Fruit fly (Drosophila melanogaster) whole organism, embryonic: Measurements from ENCODE around the gene CG5500.

Experiments used
- Atf-2 ChIP-seq: fragments of 200-800 bp; sonication (Bioruptor generic); optimal IDR thresholded peaks from 2 replicates; lab custom pipeline; 2016; ENCODE audit warnings: missing biosample characterization, missing genetic modification characterization
- B-H2 ChIP-seq: fragments of 200-800 bp; sonication (Bioruptor generic); optimal IDR thresholded peaks from 2 replicates; lab custom pipeline; 2018; ENCODE audit warnings: missing biosample characterization, mild to moderate bottlenecking, missing genetic modification characterization
- CG10366 ChIP-seq: fragments of 200-800 bp; sonication (Bioruptor generic); IDR thresholded peaks from 2 replicates; pipeline ENCODE4 v1.3.6; 2022; ENCODE audit warnings: missing biosample characterization, missing genetic modification characterization
- CG10431 ChIP-seq: fragments of 200-800 bp; sonication (Bioruptor generic); optimal IDR thresholded peaks from 3 replicates; lab custom pipeline; 2018; ENCODE audit warnings: missing biosample characterization, mild to moderate bottlenecking, missing genetic modification characterization
- CG11398 ChIP-seq: fragments of 200-800 bp; sonication (Bioruptor generic); optimal IDR thresholded peaks from 2 replicates; lab custom pipeline; 2016; ENCODE audit warnings: missing biosample characterization, missing genetic modification characterization
- CG11723 ChIP-seq: fragments of 200-800 bp; sonication (Bioruptor generic); optimal IDR thresholded peaks from 2 replicates; lab custom pipeline; 2017; ENCODE audit warnings: missing biosample characterization, mild to moderate bottlenecking, missing genetic modification characterization
- CG12104 ChIP-seq: fragments of 200-800 bp; sonication (Bioruptor generic); optimal IDR thresholded peaks from 3 replicates; lab custom pipeline; 2016; ENCODE audit warnings: missing biosample characterization, missing genetic modification characterization
- CG13296 ChIP-seq: fragments of 200-800 bp; sonication (Bioruptor generic); optimal IDR thresholded peaks from 3 replicates; lab custom pipeline; 2018; ENCODE audit warnings: missing biosample characterization, mild to moderate bottlenecking, missing genetic modification characterization
- CG13424 ChIP-seq: fragments of 200-800 bp; sonication (Bioruptor generic); optimal IDR thresholded peaks from 2 replicates; lab custom pipeline; 2019; ENCODE audit warnings: missing biosample characterization, mild to moderate bottlenecking, missing genetic modification characterization, moderate library complexity
- CG14965 ChIP-seq: fragments of 200-800 bp; sonication (Bioruptor generic); optimal IDR thresholded peaks from 2 replicates; lab custom pipeline; 2016; ENCODE audit warnings: missing biosample characterization, missing genetic modification characterization, borderline replicate concordance
- CG15696 ChIP-seq: fragments of 200-800 bp; sonication (Bioruptor generic); optimal IDR thresholded peaks from 2 replicates; lab custom pipeline; 2019; ENCODE audit warnings: missing biosample characterization, mild to moderate bottlenecking, missing genetic modification characterization, moderate library complexity
- CG16815 ChIP-seq: fragments of 200-800 bp; sonication (Bioruptor generic); optimal IDR thresholded peaks from 3 replicates; lab custom pipeline; 2017; ENCODE audit warnings: missing biosample characterization, mild to moderate bottlenecking, missing genetic modification characterization
- CG17568 ChIP-seq: fragments of 200-800 bp; sonication (Bioruptor generic); optimal IDR thresholded peaks from 2 replicates; lab custom pipeline; 2018; ENCODE audit warnings: missing biosample characterization, mild to moderate bottlenecking, missing genetic modification characterization, moderate library complexity
- CG18011 ChIP-seq: fragments of 200-800 bp; sonication (Bioruptor generic); optimal IDR thresholded peaks from 2 replicates; lab custom pipeline; 2017; ENCODE audit warnings: missing biosample characterization, missing genetic modification characterization, mild to moderate bottlenecking, moderate library complexity, missing genotype
- CG1832 ChIP-seq: fragments of 200-800 bp; sonication (Bioruptor generic); optimal IDR thresholded peaks from 2 replicates; lab custom pipeline; 2017; ENCODE audit warnings: missing biosample characterization, mild to moderate bottlenecking, missing genetic modification characterization, inconsistent platforms
- CG18764 ChIP-seq: fragments of 200-800 bp; sonication (Bioruptor generic); optimal IDR thresholded peaks from 3 replicates; lab custom pipeline; 2016; ENCODE audit warnings: missing biosample characterization, missing genetic modification characterization
- CG3726 ChIP-seq: fragments of 200-800 bp; sonication (Bioruptor generic); IDR thresholded peaks from 3 replicates; pipeline ENCODE4, ENCODE4 v1.3.6; 2022; ENCODE audit warnings: missing biosample characterization, missing genetic modification characterization
- CG4360 ChIP-seq: fragments of 200-800 bp; sonication (Bioruptor generic); IDR thresholded peaks from 2 replicates; pipeline ENCODE4 v1.3.6; 2022; ENCODE audit warnings: missing biosample characterization, missing genetic modification characterization
- CG43689 ChIP-seq: fragments of 200-800 bp; sonication (Bioruptor generic); IDR thresholded peaks from 2 replicates; pipeline ENCODE4 v1.3.6; 2022; ENCODE audit warnings: missing biosample characterization, missing genetic modification characterization
- CG7357 ChIP-seq: fragments of 200-800 bp; sonication (Bioruptor generic); IDR thresholded peaks from 3 replicates; pipeline ENCODE4 v1.3.6; 2022; ENCODE audit warnings: missing biosample characterization, missing genetic modification characterization
- CG8281 ChIP-seq: fragments of 200-800 bp; sonication (Bioruptor generic); optimal IDR thresholded peaks from 2 replicates; lab custom pipeline; 2018; ENCODE audit warnings: missing biosample characterization, mild to moderate bottlenecking, missing genetic modification characterization, moderate library complexity
- CG8944 ChIP-seq: fragments of 200-800 bp; sonication (Bioruptor generic); optimal IDR thresholded peaks from 3 replicates; lab custom pipeline; 2016; ENCODE audit warnings: missing biosample characterization, missing genetic modification characterization
- D ChIP-seq, 2 experiments: fragments of 200-800 bp in 1 of 2; fragments of >200 bp in 1 of 2; sonication (Bioruptor generic) in 1 of 2; optimal IDR thresholded peaks; 2 replicates in 1 of 2; 3 replicates in 1 of 2; lab custom pipeline; 2017; ENCODE audit warnings: mild to moderate bottlenecking in 1 of 2, missing biosample characterization in 1 of 2, missing genetic modification characterization in 1 of 2, missing genetic modification reagents in 1 of 2
- Dad ChIP-seq: fragments of 200-800 bp; sonication (Bioruptor generic); optimal IDR thresholded peaks from 3 replicates; lab custom pipeline; 2016; ENCODE audit warnings: missing biosample characterization, missing genetic modification characterization
- Doc2 ChIP-seq: fragments of 200-800 bp; sonication (Bioruptor generic); IDR thresholded peaks from 2 replicates; pipeline ENCODE4 v1.3.6; 2022; ENCODE audit warnings: missing biosample characterization, missing genetic modification characterization
- Dp ChIP-seq: fragments of 200-800 bp; sonication (Bioruptor generic); optimal IDR thresholded peaks from 2 replicates; lab custom pipeline; 2018; ENCODE audit warnings: missing biosample characterization, mild to moderate bottlenecking, missing genetic modification characterization, moderate library complexity
- Fer2 ChIP-seq: fragments of 200-800 bp; sonication (Bioruptor generic); optimal IDR thresholded peaks from 2 replicates; lab custom pipeline; 2018; ENCODE audit warnings: missing biosample characterization, mild to moderate bottlenecking, missing genetic modification characterization, moderate library complexity
- Hand ChIP-seq: fragments of 200-800 bp; sonication (Bioruptor generic); optimal IDR thresholded peaks from 2 replicates; lab custom pipeline; 2017; ENCODE audit warnings: mild to moderate bottlenecking, missing biosample characterization, missing genetic modification reagents, missing genetic modification characterization
- Lim3 ChIP-seq: fragments of 200-800 bp; sonication (Bioruptor generic); IDR thresholded peaks from 2 replicates; pipeline ENCODE4 v1.3.6; 2022; ENCODE audit warnings: missing biosample characterization, missing genetic modification characterization
- MBD-R2 ChIP-seq: fragments of 200-800 bp; sonication (Bioruptor generic); IDR thresholded peaks from 2 replicates; pipeline ENCODE4 v1.3.6; 2022; ENCODE audit warnings: missing biosample characterization, missing genetic modification characterization
- Sin3A ChIP-seq: fragments of >200 bp; optimal IDR thresholded peaks from 2 replicates; lab custom pipeline; 2018
- Stat92E ChIP-seq, 3 experiments: fragments of >200 bp in 2 of 3; fragments of 200-800 bp in 1 of 3; sonication (Bioruptor generic) in 1 of 3; optimal IDR thresholded peaks; 2 replicates each; lab custom pipeline; 2017 to 2019; ENCODE audit warnings: missing biosample characterization in 3 of 3, missing genetic modification characterization in 3 of 3, mild to moderate bottlenecking in 1 of 3, moderate library complexity in 1 of 3
- bcd ChIP-seq: fragments of 200-800 bp; sonication (Bioruptor generic); optimal IDR thresholded peaks from 2 replicates; lab custom pipeline; 2017; ENCODE audit warnings: missing biosample characterization, mild to moderate bottlenecking, missing genetic modification characterization
- btn ChIP-seq: fragments of 200-800 bp; sonication (Bioruptor generic); optimal IDR thresholded peaks from 2 replicates; lab custom pipeline; 2016; ENCODE audit warnings: missing biosample characterization, missing genetic modification characterization
- chif ChIP-seq, 2 experiments: fragments of 200-800 bp; sonication (Bioruptor generic); optimal IDR thresholded peaks; 3 replicates each; lab custom pipeline; 2016; ENCODE audit warnings: missing biosample characterization in 2 of 2, missing genetic modification characterization in 2 of 2
- chm ChIP-seq: fragments of 200-800 bp; sonication (Bioruptor generic); IDR thresholded peaks from 2 replicates; pipeline ENCODE4 v1.3.6; 2022; ENCODE audit warnings: missing biosample characterization, missing genetic modification characterization
- fd3F ChIP-seq: fragments of 200-800 bp; sonication (Bioruptor generic); optimal IDR thresholded peaks from 2 replicates; lab custom pipeline; 2018; ENCODE audit warnings: missing biosample characterization, mild to moderate bottlenecking, missing genetic modification characterization, moderate library complexity
- gsb ChIP-seq: fragments of 200-800 bp; sonication (Bioruptor generic); IDR thresholded peaks from 2 replicates; pipeline ENCODE4 v1.3.6; 2022; ENCODE audit warnings: missing biosample characterization, missing genetic modification characterization
- lab ChIP-seq: fragments of 200-800 bp; sonication (Bioruptor generic); optimal IDR thresholded peaks from 3 replicates; lab custom pipeline; 2017; ENCODE audit warnings: missing biosample characterization, missing genetic modification characterization, mild to moderate bottlenecking, moderate library complexity, missing genetic modification reagents
- mam ChIP-seq: fragments of 200-800 bp; sonication (Bioruptor generic); optimal IDR thresholded peaks from 3 replicates; lab custom pipeline; 2016; ENCODE audit warnings: missing biosample characterization, missing genetic modification characterization
- pb ChIP-seq: fragments of 200-800 bp; sonication (Bioruptor generic); optimal IDR thresholded peaks from 3 replicates; lab custom pipeline; 2016; ENCODE audit warnings: missing biosample characterization, missing genetic modification characterization
- pita ChIP-seq: fragments of 200-800 bp; sonication (Bioruptor generic); optimal IDR thresholded peaks from 2 replicates; lab custom pipeline; 2017; ENCODE audit warnings: missing biosample characterization, mild to moderate bottlenecking, missing genetic modification characterization
- sisA ChIP-seq: fragments of 200-800 bp; sonication (Bioruptor generic); IDR thresholded peaks from 2 replicates; pipeline ENCODE4 v1.3.6; 2022; ENCODE audit warnings: missing biosample characterization, missing genetic modification characterization
- slp2 ChIP-seq: fragments of 200-800 bp; sonication (Bioruptor generic); optimal IDR thresholded peaks from 2 replicates; lab custom pipeline; 2016; ENCODE audit warnings: missing biosample characterization, missing genetic modification characterization
- ssp ChIP-seq: fragments of 200-800 bp; sonication (Bioruptor generic); IDR thresholded peaks from 2 replicates; pipeline ENCODE4 v1.3.6; 2022; ENCODE audit warnings: missing biosample characterization, missing genetic modification characterization
- sug ChIP-seq: fragments of 200-800 bp; optimal IDR thresholded peaks from 2 replicates; lab custom pipeline; 2019; ENCODE audit warnings: missing biosample characterization, mild to moderate bottlenecking, missing genetic modification characterization, moderate library complexity
- trem ChIP-seq: fragments of 200-800 bp; optimal IDR thresholded peaks from 3 replicates; lab custom pipeline; 2019; ENCODE audit warnings: missing biosample characterization, mild to moderate bottlenecking, missing genetic modification characterization, moderate library complexity
- z ChIP-seq: fragments of 200-800 bp; sonication (Bioruptor generic); IDR thresholded peaks from 3 replicates; pipeline ENCODE4 v1.3.6; 2022; ENCODE audit warnings: missing biosample characterization, missing genetic modification characterization

The CG5500 gene

dm6 chr3R:26866577-26867456 is 9.6 kb upstream of the CG5500 start, which contains the start of the genes ball and His2Av (continued):
- TF ChIP-seq CG7357 (GFP tag; lab: Robert Waterston, UW) (0 out of 3 replicates have a peak, but pooled peaks have one; percentile 27), Dp (GFP tag; lab: Kevin White, UChicago) (peak; percentile 67), CG13296 (GFP tag; lab: Kevin White, UChicago) (peak; percentile 65), D (optimal IDR thresholded peaks at IDR 0.05; lab: Kevin White, UChicago) (peak; percentile 24), D (GFP tag; optimal IDR thresholded peaks at IDR 0.05; lab: Kevin White, UChicago) (peak; percentile 51), CG10366 (peak; percentile 74), CG3726 (peak; percentile 63; the same call in 1 of the 3 replicates), CG8281 (tag; lab: Kevin White, UChicago) (peak; percentile 8), Doc2 (GFP tag; lab: Robert Waterston, UW) (no peak), MBD-R2 (GFP tag; lab: Robert Waterston, UW) (peak; percentile 98), z (GFP tag; lab: Robert Waterston, UW) (0 out of 3 replicates have a peak, but pooled peaks have one; percentile 21), Fer2 (peak; percentile 39), fd3F (GFP tag; lab: Kevin White, UChicago) (peak; percentile 65), CG11398 (GFP tag; lab: Kevin White, UChicago) (peak; percentile 79), bcd (peak; percentile 70), Stat92E (GFP tag; optimal IDR thresholded peaks at IDR 0.05; lab: Kevin White, UChicago) (peak in 1 of 3 experiments; percentile 93), sisA (GFP tag; lab: Robert Waterston, UW) (peak; percentile 81), CG4360 (peak; percentile 54), lab (peak; percentile 87), CG17568 (GFP tag; lab: Kevin White, UChicago) (peak; percentile 76), CG16815 (GFP tag; lab: Kevin White, UChicago) (peak; percentile 71), CG15696 (peak; percentile 72), gsb (peak; percentile 77), B-H2 (GFP tag; lab: Kevin White, UChicago) (peak; percentile 86), CG43689 (peak; percentile 78), trem (tag; lab: Kevin White, UChicago) (peak; percentile 89), CG18011 (peak; percentile 79), mam (GFP tag; lab: Kevin White, UChicago) (peak; percentile 91), chif (GFP tag; optimal IDR thresholded peaks at IDR 0.05; lab: Kevin White, UChicago) (peak; percentile 81 to 88), CG14965 (GFP tag; lab: Kevin White, UChicago) (peak; percentile 32), CG18764 (GFP tag; lab: Kevin White, UChicago) (peak; percentile 80), Hand (GFP tag; lab: Kevin White, UChicago) (peak; percentile 4), CG8944 (peak; percentile 89), CG10431 (GFP tag; lab: Kevin White, UChicago) (peak; percentile 40), chm (GFP tag; lab: Robert Waterston, UW) (peak; percentile 83), pita (GFP tag; lab: Kevin White, UChicago) (no peak), Sin3A (lab: Kevin White, UChicago) (peak; percentile 81), Dad (peak; percentile 81), ssp (peak; percentile 65), Lim3 (no peak), sug (tag; lab: Kevin White, UChicago) (peak; percentile 90), Atf-2 (GFP tag; lab: Kevin White, UChicago) (peak; percentile 75), CG13424 (tag; lab: Kevin White, UChicago) (peak; percentile 78), CG11723 (GFP tag; lab: Kevin White, UChicago) (peak; percentile 69), slp2 (GFP tag; lab: Kevin White, UChicago) (peak; percentile 71), CG1832 (GFP tag; lab: Kevin White, UChicago) (no peak), btn (peak; percentile 82), CG12104 (GFP tag; lab: Kevin White, UChicago) (peak; percentile 43), pb (GFP tag; lab: Kevin White, UChicago) (peak; percentile 57)
